Worm (Caenorhabditis elegans) whole organism, late embryonic: ENCODE data around the gene kars-1.

ENCODE experiments used
- F13H6.1 ChIP-seq: sonication (generic microtip); optimal IDR thresholded peaks from 2 replicates; lab custom pipeline; 2016; ENCODE audit warnings: missing genetic modification characterization, missing compliant biosample characterization
- K02D7.2 ChIP-seq: sonication (generic microtip); optimal IDR thresholded peaks from 2 replicates; lab custom pipeline; 2017; ENCODE audit warnings: mild to moderate bottlenecking, missing genetic modification characterization, missing compliant biosample characterization
- K09A11.1 ChIP-seq: sonication (generic microtip); optimal IDR thresholded peaks from 2 replicates; lab custom pipeline; 2017; ENCODE audit warnings: antibody characterized with exemption, mild to moderate bottlenecking, missing genetic modification characterization, missing compliant biosample characterization; ENCODE audit not compliant: insufficient read depth
- T23F11.4 ChIP-seq: fragments of 200-800 bp; sonication (Bioruptor generic); optimal IDR thresholded peaks from 2 replicates; lab custom pipeline; 2018; ENCODE audit warnings: mild to moderate bottlenecking, missing genetic modification characterization, missing compliant biosample characterization
- ahr-1 ChIP-seq: sonication (generic microtip); optimal IDR thresholded peaks from 2 replicates; lab custom pipeline; 2016; ENCODE audit warnings: missing genetic modification characterization, missing compliant biosample characterization
- ceh-14 ChIP-seq: sonication (generic microtip); optimal IDR thresholded peaks from 2 replicates; lab custom pipeline; 2016; ENCODE audit warnings: missing genotype, missing genetic modification characterization, missing compliant biosample characterization
- ceh-18 ChIP-seq: sonication (generic microtip); optimal IDR thresholded peaks from 2 replicates; lab custom pipeline; 2016; ENCODE audit warnings: missing genetic modification characterization, missing compliant biosample characterization
- ceh-19 ChIP-seq: fragments of 200-800 bp; sonication (Bioruptor generic); optimal IDR thresholded peaks from 2 replicates; lab custom pipeline; 2018; ENCODE audit warnings: mild to moderate bottlenecking, missing genetic modification characterization, missing compliant biosample characterization
- ceh-2 ChIP-seq: sonication (generic microtip); optimal IDR thresholded peaks from 2 replicates; lab custom pipeline; 2016; ENCODE audit warnings: missing genotype, missing genetic modification characterization, missing compliant biosample characterization
- ceh-24 ChIP-seq: sonication (generic microtip); optimal IDR thresholded peaks from 2 replicates; lab custom pipeline; 2016; ENCODE audit warnings: mild to moderate bottlenecking, missing genetic modification characterization, missing compliant biosample characterization
- ceh-30 ChIP-seq: fragments of 150-350 bp; optimal IDR thresholded peaks from 2 replicates; lab custom pipeline; 2014; ENCODE audit warnings: missing biosample characterization, missing genetic modification characterization
- ceh-31 ChIP-seq: sonication (generic microtip); optimal IDR thresholded peaks from 2 replicates; lab custom pipeline; 2016; ENCODE audit warnings: missing genetic modification characterization, missing compliant biosample characterization
- ceh-34 ChIP-seq: sonication (generic microtip); optimal IDR thresholded peaks from 2 replicates; lab custom pipeline; 2016; ENCODE audit warnings: mild to moderate bottlenecking, missing genetic modification characterization, missing compliant biosample characterization
- ceh-6 ChIP-seq: fragments of 200-800 bp; sonication (Bioruptor generic); optimal IDR thresholded peaks from 2 replicates; lab custom pipeline; 2018; ENCODE audit warnings: mild to moderate bottlenecking, missing genetic modification characterization, missing compliant biosample characterization
- ceh-9 ChIP-seq: sonication (generic microtip); optimal IDR thresholded peaks from 2 replicates; lab custom pipeline; 2016; ENCODE audit warnings: mild to moderate bottlenecking, missing genetic modification characterization, inconsistent platforms, missing compliant biosample characterization
- elt-2 ChIP-seq: sonication (generic microtip); optimal IDR thresholded peaks from 2 replicates; lab custom pipeline; 2016; ENCODE audit warnings: missing genetic modification reagents, missing genetic modification characterization, missing compliant biosample characterization
- elt-4 ChIP-seq: sonication (generic microtip); optimal IDR thresholded peaks from 2 replicates; lab custom pipeline; 2016; ENCODE audit warnings: missing genetic modification characterization, missing compliant biosample characterization
- ets-4 ChIP-seq: sonication (generic microtip); optimal IDR thresholded peaks from 2 replicates; lab custom pipeline; 2016; ENCODE audit warnings: missing genetic modification characterization, missing compliant biosample characterization
- eyg-1 ChIP-seq: sonication (generic microtip); optimal IDR thresholded peaks from 2 replicates; lab custom pipeline; 2016; ENCODE audit warnings: missing genotype, missing genetic modification characterization, missing compliant biosample characterization
- fax-1 ChIP-seq: sonication (generic microtip); optimal IDR thresholded peaks from 2 replicates; lab custom pipeline; 2016; ENCODE audit warnings: missing genotype, missing genetic modification characterization, missing compliant biosample characterization
- fkh-10 ChIP-seq: fragments of 150-350 bp; optimal IDR thresholded peaks from 2 replicates; lab custom pipeline; 2014; ENCODE audit warnings: missing biosample characterization, missing genetic modification reagents, missing genetic modification characterization
- fkh-6 ChIP-seq: sonication (generic microtip); optimal IDR thresholded peaks from 2 replicates; lab custom pipeline; 2016; ENCODE audit warnings: missing genetic modification characterization, missing compliant biosample characterization
- hlh-13 ChIP-seq: fragments of 200-800 bp; sonication (Bioruptor generic); optimal IDR thresholded peaks from 2 replicates; lab custom pipeline; 2018; ENCODE audit warnings: mild to moderate bottlenecking, missing genetic modification characterization, missing compliant biosample characterization
- hlh-15 ChIP-seq: sonication (generic microtip); optimal IDR thresholded peaks from 2 replicates; lab custom pipeline; 2016; ENCODE audit warnings: missing genetic modification characterization, missing compliant biosample characterization
- hlh-30 ChIP-seq: sonication (generic microtip); optimal IDR thresholded peaks from 2 replicates; lab custom pipeline; 2017; ENCODE audit warnings: antibody characterized with exemption, missing genetic modification characterization, missing compliant biosample characterization; ENCODE audit not compliant: insufficient read depth
- hlh-6 ChIP-seq: sonication (generic microtip); optimal IDR thresholded peaks from 2 replicates; lab custom pipeline; 2016; ENCODE audit warnings: missing genotype, missing genetic modification characterization, missing compliant biosample characterization
- hlh-8 ChIP-seq: sonication (generic microtip); optimal IDR thresholded peaks from 2 replicates; lab custom pipeline; 2016; ENCODE audit warnings: missing genotype, missing genetic modification characterization, missing compliant biosample characterization
- lim-6 ChIP-seq: sonication (generic microtip); optimal IDR thresholded peaks from 2 replicates; lab custom pipeline; 2016; ENCODE audit warnings: missing genetic modification characterization, missing compliant biosample characterization
- madf-2 ChIP-seq: sonication (generic microtip); optimal IDR thresholded peaks from 2 replicates; lab custom pipeline; 2017; ENCODE audit warnings: missing genetic modification characterization, missing compliant biosample characterization
- nfya-1 ChIP-seq: sonication (generic microtip); optimal IDR thresholded peaks from 2 replicates; lab custom pipeline; 2017; ENCODE audit warnings: missing genetic modification characterization, mild to moderate bottlenecking, missing compliant biosample characterization, antibody characterized with exemption, moderate library complexity
- nhr-11 ChIP-seq: fragments of 150-350 bp; optimal IDR thresholded peaks from 2 replicates; lab custom pipeline; 2014; ENCODE audit warnings: missing biosample characterization, missing genetic modification characterization
- npax-4 ChIP-seq: sonication (generic microtip); optimal IDR thresholded peaks from 2 replicates; lab custom pipeline; 2016; ENCODE audit warnings: missing genetic modification characterization, missing compliant biosample characterization
- odd-2 ChIP-seq: sonication (generic microtip); optimal IDR thresholded peaks from 2 replicates; lab custom pipeline; 2017; ENCODE audit warnings: antibody characterized with exemption, mild to moderate bottlenecking, missing genetic modification characterization, missing compliant biosample characterization
- pax-1 ChIP-seq: fragments of 150-350 bp; optimal IDR thresholded peaks from 2 replicates; lab custom pipeline; 2014; ENCODE audit warnings: missing biosample characterization, missing genetic modification characterization
- pha-2 ChIP-seq: sonication (generic microtip); optimal IDR thresholded peaks from 2 replicates; lab custom pipeline; 2017; ENCODE audit warnings: mild to moderate bottlenecking, missing genetic modification characterization, missing compliant biosample characterization
- pha-4 ChIP-seq: fragments of 150-350 bp; optimal IDR thresholded peaks from 2 replicates; lab custom pipeline; 2018; ENCODE audit warnings: missing biosample characterization, missing genetic modification reagents, missing genetic modification characterization
- pros-1 ChIP-seq: fragments of 150-350 bp; optimal IDR thresholded peaks from 2 replicates; lab custom pipeline; 2014; ENCODE audit warnings: missing biosample characterization, missing genetic modification reagents, missing genetic modification characterization
- ref-2 ChIP-seq: sonication (generic microtip); optimal IDR thresholded peaks from 2 replicates; lab custom pipeline; 2016; ENCODE audit warnings: missing genetic modification characterization, missing compliant biosample characterization
- rnt-1 ChIP-seq: sonication (generic microtip); optimal IDR thresholded peaks from 2 replicates; lab custom pipeline; 2016; ENCODE audit warnings: missing genetic modification characterization, missing compliant biosample characterization
- sdc-2 ChIP-seq: sonication (generic microtip); optimal IDR thresholded peaks from 2 replicates; lab custom pipeline; 2016; ENCODE audit warnings: missing genotype, missing genetic modification characterization, missing compliant biosample characterization
- sox-2 ChIP-seq: fragments of 200-800 bp; sonication (Bioruptor generic); IDR thresholded peaks from 2 replicates; pipeline ENCODE4 v1.3.6; 2022; ENCODE audit warnings: missing genetic modification reagents, missing genetic modification characterization, missing compliant biosample characterization
- sox-4 ChIP-seq: sonication (generic microtip); optimal IDR thresholded peaks from 2 replicates; lab custom pipeline; 2017; ENCODE audit warnings: mild to moderate bottlenecking, missing genetic modification characterization, inconsistent platforms, missing compliant biosample characterization
- syd-9 ChIP-seq: sonication (generic microtip); optimal IDR thresholded peaks from 2 replicates; lab custom pipeline; 2016; ENCODE audit warnings: mild to moderate bottlenecking, missing genetic modification characterization, moderate library complexity, missing compliant biosample characterization
- tbx-2 ChIP-seq: sonication (generic microtip); optimal IDR thresholded peaks from 2 replicates; lab custom pipeline; 2016; ENCODE audit warnings: missing genetic modification characterization, missing compliant biosample characterization
- tbx-7 ChIP-seq: sonication (generic microtip); optimal IDR thresholded peaks from 2 replicates; lab custom pipeline; 2016; ENCODE audit warnings: missing genotype, missing genetic modification characterization, missing compliant biosample characterization
- ttx-3 ChIP-seq: sonication (generic microtip); optimal IDR thresholded peaks from 2 replicates; lab custom pipeline; 2016; ENCODE audit warnings: missing genetic modification reagents, missing genetic modification characterization, missing compliant biosample characterization
- unc-3 ChIP-seq, 2 experiments: fragments of 200-800 bp in 1 of 2; sonication (Bioruptor generic) in 1 of 2; sonication (generic microtip) in 1 of 2; conservative IDR thresholded peaks in 1 of 2; optimal IDR thresholded peaks in 1 of 2; 2 replicates each; pipeline versions ENCODE4 v1.3.6 to Lab custom; 2016 to 2022; ENCODE audit warnings: missing compliant biosample characterization in 2 of 2, missing genetic modification characterization in 2 of 2, missing genetic modification reagents in 1 of 2
- unc-42 ChIP-seq: sonication (generic microtip); optimal IDR thresholded peaks from 2 replicates; lab custom pipeline; 2016; ENCODE audit warnings: missing genotype, missing genetic modification characterization, missing compliant biosample characterization
- unc-55 ChIP-seq: sonication (generic microtip); optimal IDR thresholded peaks from 2 replicates; lab custom pipeline; 2017; ENCODE audit warnings: missing biosample characterization, missing genetic modification reagents, missing genetic modification characterization
- unc-86 ChIP-seq: sonication (generic microtip); optimal IDR thresholded peaks from 2 replicates; lab custom pipeline; 2016; ENCODE audit warnings: missing genetic modification characterization, missing compliant biosample characterization
- zip-5 ChIP-seq: sonication (generic microtip); optimal IDR thresholded peaks from 2 replicates; lab custom pipeline; 2016; ENCODE audit warnings: missing genetic modification characterization, missing compliant biosample characterization

The kars-1 gene

DNA sequence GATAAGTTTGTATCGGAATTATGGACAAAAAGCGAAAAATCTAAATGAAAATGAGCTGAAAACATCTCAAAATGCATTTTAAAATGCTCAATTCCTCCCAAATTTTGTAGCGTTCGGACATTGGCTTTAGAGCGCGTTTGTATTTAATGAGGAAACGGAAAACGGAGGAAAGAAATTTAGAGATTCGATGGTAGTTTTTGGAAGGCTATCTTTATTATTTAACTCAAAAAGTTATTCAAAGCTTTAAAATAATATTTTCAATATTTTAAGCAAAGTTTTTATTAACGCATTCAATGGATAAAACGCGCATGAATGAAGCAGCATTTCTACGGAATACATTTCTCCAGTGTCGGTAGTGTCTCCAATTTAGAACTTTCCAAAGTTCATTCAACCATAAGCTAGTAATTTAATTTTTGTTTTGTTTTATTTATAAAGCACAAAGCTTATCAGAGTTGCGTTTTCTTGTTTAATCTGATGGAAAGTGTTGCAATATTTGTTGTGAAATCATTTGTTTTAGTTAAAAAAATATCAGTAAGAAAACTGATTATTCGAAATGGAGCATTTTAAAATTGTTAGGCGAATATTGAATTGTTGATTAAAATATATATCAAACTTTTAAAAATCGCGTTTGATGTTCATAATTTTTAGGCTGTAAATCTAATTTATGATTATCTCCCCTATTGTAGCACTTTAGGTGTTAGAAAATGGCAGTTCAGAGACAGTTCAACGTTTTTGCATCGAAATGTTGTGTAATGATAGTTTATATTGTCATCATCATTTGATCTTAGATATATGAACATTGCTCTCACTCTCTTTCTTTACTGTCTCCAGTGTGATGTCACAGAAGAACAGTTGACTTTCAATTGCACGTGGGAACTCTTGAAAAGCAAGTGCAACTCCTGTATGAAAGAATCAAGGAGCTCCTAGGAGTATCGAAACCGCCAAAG, 648 bp upstream of the kars-1 start:
- TF ChIP-seq lim-6 (no peak), hlh-6 (tag; lab: Kevin White, UChicago) (no peak), unc-42 (tag; lab: Kevin White, UChicago) (peak; percentile 93), hlh-8 (peak; percentile 59), pha-2 (no peak), ceh-9 (tag; lab: Kevin White, UChicago) (no peak), ref-2 (tag; lab: Kevin White, UChicago) (peak; percentile 68), ahr-1 (tag; lab: Kevin White, UChicago) (peak; percentile 69), ceh-24 (tag; lab: Kevin White, UChicago) (no peak), madf-2 (tag; lab: Kevin White, UChicago) (no peak), unc-55 (GFP tag; lab: Kevin White, UChicago) (no peak), ceh-14 (tag; lab: Kevin White, UChicago) (peak; percentile 65), ceh-6 (GFP tag; lab: Kevin White, UChicago) (no peak), sdc-2 (tag; lab: Kevin White, UChicago) (no peak), ets-4 (tag; lab: Kevin White, UChicago) (peak; percentile 84), pros-1 (tag; lab: Kevin White, UChicago) (no peak), ceh-2 (peak; percentile 84), elt-2 (tag; lab: Kevin White, UChicago) (peak; percentile 82), tbx-7 (tag; lab: Kevin White, UChicago) (peak; percentile 81), ceh-31 (peak; percentile 97), pha-4 (tag; lab: Kevin White, UChicago) (no peak), T23F11.4 (no peak), unc-86 (tag; lab: Kevin White, UChicago) (peak; percentile 5), hlh-13 (GFP tag; lab: Kevin White, UChicago) (no peak), rnt-1 (tag; lab: Kevin White, UChicago) (peak; percentile 82), eyg-1 (tag; lab: Kevin White, UChicago) (no peak), K02D7.2 (no peak), unc-3 (GFP tag; conservative IDR thresholded peaks at IDR 0.05; lab: Robert Waterston, UW) (no peak), unc-3 (tag; optimal IDR thresholded peaks at IDR 0.05; lab: Kevin White, UChicago) (no peak), fax-1 (tag; lab: Kevin White, UChicago) (peak; percentile 83), ceh-34 (tag; lab: Kevin White, UChicago) (no peak), ceh-19 (GFP tag; lab: Kevin White, UChicago) (no peak), ceh-18 (peak; percentile 51), npax-4 (tag; lab: Kevin White, UChicago) (no peak), sox-4 (no peak), fkh-6 (tag; lab: Kevin White, UChicago) (peak; percentile 7), ttx-3 (no peak), fkh-10 (GFP tag; lab: Kevin White, UChicago) (no peak), nfya-1 (tag; lab: Kevin White, UChicago) (peak; percentile 39), hlh-15 (peak; percentile 17), nhr-11 (tag; lab: Kevin White, UChicago) (no peak), zip-5 (tag; lab: Kevin White, UChicago) (peak; percentile 89), F13H6.1 (peak; percentile 61), sox-2 (GFP tag; lab: Robert Waterston, UW) (no peak), elt-4 (tag; lab: Kevin White, UChicago) (no peak), hlh-30 (tag; lab: Kevin White, UChicago) (no peak), ceh-30 (tag; lab: Kevin White, UChicago) (no peak), K09A11.1 (tag; lab: Kevin White, UChicago) (no peak), odd-2 (tag; lab: Kevin White, UChicago) (no peak), syd-9 (peak; percentile 51), pax-1 (no peak), tbx-2 (tag; lab: Kevin White, UChicago) (peak; percentile 76)
